Fruit fly (Drosophila melanogaster): ENCODE data around the gene Mcad.

DNA sequence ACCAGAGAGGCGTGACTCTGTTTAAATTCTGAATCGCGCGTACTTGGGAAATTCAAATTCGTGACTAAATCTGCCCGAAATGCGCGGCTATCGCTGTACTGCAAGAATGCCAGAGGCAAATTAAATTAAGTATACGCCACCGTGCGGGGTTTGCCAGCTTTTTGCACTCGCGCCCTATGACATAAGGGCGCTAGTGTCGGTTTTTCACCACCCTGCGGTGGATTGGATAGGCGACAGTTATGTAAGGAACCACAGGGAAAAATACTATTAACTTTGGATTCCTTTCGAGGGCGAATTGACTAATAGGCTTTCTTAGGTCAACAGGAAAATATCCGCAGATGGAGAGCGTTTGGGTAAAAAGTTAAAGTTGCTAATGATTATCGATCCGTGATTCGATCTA is 23.6 kb upstream of the Mcad start, which contains the start of gene CG44195:
- no peak for TF ChIP-seq EcR (GFP tag; optimal IDR thresholded peaks at IDR 0.05)
- no peak for TF ChIP-seq usp (GFP tag; optimal IDR thresholded peaks at IDR 0.05)
- no peak for TF ChIP-seq psq (optimal IDR thresholded peaks at IDR 0.05)
- TF ChIP-seq pan (optimal IDR thresholded peaks at IDR 0.05) = no peak
- TF ChIP-seq CG8478 (optimal IDR thresholded peaks at IDR 0.05) = no peak
- TF ChIP-seq Dll (optimal IDR thresholded peaks at IDR 0.05) = no peak

Measured in whole organism.